Fruit fly (Drosophila melanogaster): ENCODE results near the gene CycY.

CycY gene

DNA sequence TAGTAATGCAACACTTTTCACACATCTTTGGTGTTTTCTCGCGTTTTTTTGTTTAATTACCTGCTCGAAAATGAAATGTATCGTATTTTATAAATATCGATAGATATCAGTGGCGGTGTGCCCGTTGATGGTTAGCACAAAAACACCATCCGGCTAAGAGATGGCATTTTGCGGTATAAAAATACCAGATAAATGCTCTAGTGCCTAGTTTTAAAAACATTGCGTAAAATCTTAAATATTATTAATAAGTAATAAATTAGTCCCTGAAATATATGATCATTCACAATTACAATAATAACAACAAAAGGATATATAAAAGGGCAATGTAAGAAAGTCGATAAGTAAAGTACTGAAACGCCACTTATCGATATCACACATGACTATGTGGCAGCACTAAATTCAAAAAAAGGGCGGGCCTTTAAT is at the start of gene CycY:
Gene CycY, minus strand, starts transcription at position 116 of the 423 bp plus-strand sequence.
- no peak for TF ChIP-seq ttk (optimal IDR thresholded peaks at IDR 0.05)
- no peak for TF ChIP-seq Sin3A (optimal IDR thresholded peaks at IDR 0.05)
- TF ChIP-seq insv (optimal IDR thresholded peaks at IDR 0.05): no peak
- TF ChIP-seq h (optimal IDR thresholded peaks at IDR 0.05): no peak
- no peak for TF ChIP-seq psq (optimal IDR thresholded peaks at IDR 0.05)
- TF ChIP-seq Myc (optimal IDR thresholded peaks at IDR 0.05): no peak

DNA sequence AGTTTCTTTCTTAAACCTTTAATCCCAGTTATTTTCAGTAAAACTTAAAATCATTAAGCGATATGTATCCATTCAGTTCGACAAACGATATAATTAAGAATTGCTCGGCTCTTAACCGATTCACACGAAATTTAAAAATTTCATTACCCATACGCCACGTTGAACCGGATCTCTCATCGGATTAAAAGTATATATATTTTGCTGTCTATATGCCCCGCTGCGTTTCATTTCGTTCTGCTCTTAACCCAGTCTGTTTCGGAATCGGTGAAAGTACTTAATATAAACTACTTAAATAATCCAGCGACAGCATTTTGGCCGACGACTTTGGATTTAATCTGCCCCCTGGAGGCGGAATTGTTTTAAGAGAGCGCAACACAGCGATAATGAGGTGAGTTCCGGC is 39.5 kb upstream of the CycY start, which contains the start of gene CG42751:
Gene CG42751, plus strand, starts transcription at position 301 of the 400 bp plus-strand sequence.
- no peak for TF ChIP-seq Myc (optimal IDR thresholded peaks at IDR 0.05)
- TF ChIP-seq psq (optimal IDR thresholded peaks at IDR 0.05): no peak
- TF ChIP-seq h (optimal IDR thresholded peaks at IDR 0.05): no peak
- TF ChIP-seq ttk (optimal IDR thresholded peaks at IDR 0.05): no peak
- no peak for TF ChIP-seq Sin3A (optimal IDR thresholded peaks at IDR 0.05)
- no peak for TF ChIP-seq insv (optimal IDR thresholded peaks at IDR 0.05)

DNA sequence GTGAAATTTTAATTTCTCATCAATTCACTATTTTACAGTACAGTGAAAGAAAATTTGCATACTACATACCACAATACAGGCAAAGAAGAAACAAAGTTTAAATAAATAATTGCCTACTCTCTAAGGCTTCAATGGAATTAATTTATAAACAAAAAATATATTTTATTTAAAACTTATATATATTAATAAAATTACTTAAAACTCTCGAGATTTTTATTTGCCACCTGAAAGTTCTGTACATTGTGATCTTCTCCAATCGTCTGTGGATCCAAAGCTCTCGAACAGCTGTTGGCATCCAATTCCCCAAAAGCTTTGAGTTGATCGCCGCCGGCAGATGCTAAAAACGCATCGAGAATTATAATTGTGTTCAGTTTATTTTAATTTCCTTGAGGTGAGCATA is 36.1 kb upstream of the CycY start, which contains the start of gene Mal-B2:
Gene Mal-B2, plus strand, starts transcription at position 301 of the 400 bp plus-strand sequence.
- TF ChIP-seq Myc (optimal IDR thresholded peaks at IDR 0.05) (no peak), Sin3A (optimal IDR thresholded peaks at IDR 0.05) (no peak)

DNA sequence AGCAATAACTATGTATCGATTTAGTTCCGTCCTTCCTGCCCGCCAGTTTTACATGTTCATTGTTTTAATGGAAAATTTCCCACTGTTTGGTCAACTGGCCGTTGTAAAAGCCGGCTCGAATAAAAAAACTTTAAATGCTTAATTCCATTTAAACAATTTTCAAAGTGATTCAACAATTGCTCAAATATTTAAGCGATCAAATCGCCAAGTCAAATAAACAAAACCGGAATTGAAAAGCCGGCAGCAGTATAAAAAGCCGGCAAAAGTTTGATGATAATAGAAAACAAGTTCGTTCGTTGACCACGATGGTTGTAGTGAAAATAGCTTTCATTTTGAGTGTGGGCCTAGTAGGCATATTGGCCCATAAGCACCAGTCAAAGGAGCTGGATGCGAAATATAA is 33.3 kb upstream of the CycY start, which contains the start of gene Mal-B1:
Gene Mal-B1, plus strand, starts transcription at position 301 of the 400 bp plus-strand sequence.
- TF ChIP-seq psq (optimal IDR thresholded peaks at IDR 0.05): no peak
- no peak for TF ChIP-seq ttk (optimal IDR thresholded peaks at IDR 0.05)
- no peak for TF ChIP-seq Sin3A (optimal IDR thresholded peaks at IDR 0.05)
- TF ChIP-seq insv (optimal IDR thresholded peaks at IDR 0.05): no peak
- no peak for TF ChIP-seq Myc (optimal IDR thresholded peaks at IDR 0.05)
- no peak for TF ChIP-seq h (optimal IDR thresholded peaks at IDR 0.05)

DNA sequence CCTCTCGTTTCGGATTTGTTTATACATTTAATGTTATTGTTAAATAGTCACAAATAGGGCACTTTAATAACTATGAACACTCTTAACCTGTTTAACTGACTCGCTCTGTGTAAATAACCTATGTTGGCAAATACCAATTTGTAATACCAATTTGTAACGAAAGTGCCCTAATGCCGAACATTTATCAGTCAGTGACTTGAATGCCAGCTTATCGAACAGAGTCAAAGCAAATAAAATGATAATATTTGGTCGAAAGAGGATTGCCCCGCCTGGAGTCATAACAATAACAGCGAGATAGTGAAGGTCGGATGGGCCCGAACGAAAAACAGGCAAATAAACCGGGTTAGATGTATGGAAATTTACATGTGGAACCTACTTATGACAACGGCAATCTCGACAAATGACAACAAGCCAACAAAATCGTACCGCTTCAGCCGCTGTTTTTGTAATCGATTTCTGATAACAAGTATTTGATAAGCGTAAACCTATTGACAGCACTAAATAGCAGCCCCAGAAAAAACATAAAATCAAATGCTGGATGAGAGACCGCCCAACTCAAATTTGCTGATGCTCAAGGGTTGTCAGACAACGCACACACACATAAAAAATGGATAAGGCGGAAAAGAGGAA is 31.7 kb upstream of the CycY start:
- TF ChIP-seq h (optimal IDR thresholded peaks at IDR 0.05): no peak
- TF ChIP-seq ttk (optimal IDR thresholded peaks at IDR 0.05): no peak
- no peak for TF ChIP-seq Sin3A (optimal IDR thresholded peaks at IDR 0.05)
- no peak for TF ChIP-seq insv (optimal IDR thresholded peaks at IDR 0.05)
- no peak for TF ChIP-seq psq (optimal IDR thresholded peaks at IDR 0.05)
- no peak for TF ChIP-seq Myc (optimal IDR thresholded peaks at IDR 0.05)

DNA sequence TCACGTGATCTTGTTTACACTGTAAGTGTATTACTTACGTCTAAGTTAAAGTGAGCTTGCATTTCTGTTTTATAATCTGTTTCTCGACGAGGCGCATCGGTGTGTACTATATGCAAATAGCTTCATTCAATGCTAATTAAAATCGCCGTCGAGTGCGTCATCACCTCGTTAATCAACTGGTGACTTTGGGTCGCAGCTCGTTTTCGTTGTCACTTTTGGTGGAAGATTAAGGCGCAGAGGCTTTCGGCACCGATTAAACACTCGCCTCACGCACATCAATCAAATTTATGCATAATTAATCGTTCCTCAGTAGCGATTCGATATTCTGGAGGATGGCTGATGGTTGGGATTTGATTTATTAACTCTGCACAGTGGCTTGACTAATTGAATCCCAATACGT is 30.7 kb upstream of the CycY start:
- TF ChIP-seq psq (optimal IDR thresholded peaks at IDR 0.05): no peak
- no peak for TF ChIP-seq insv (optimal IDR thresholded peaks at IDR 0.05)
- TF ChIP-seq Sin3A (optimal IDR thresholded peaks at IDR 0.05): no peak
- TF ChIP-seq Myc (optimal IDR thresholded peaks at IDR 0.05): no peak
- no peak for TF ChIP-seq ttk (optimal IDR thresholded peaks at IDR 0.05)
- no peak for TF ChIP-seq h (optimal IDR thresholded peaks at IDR 0.05)

DNA sequence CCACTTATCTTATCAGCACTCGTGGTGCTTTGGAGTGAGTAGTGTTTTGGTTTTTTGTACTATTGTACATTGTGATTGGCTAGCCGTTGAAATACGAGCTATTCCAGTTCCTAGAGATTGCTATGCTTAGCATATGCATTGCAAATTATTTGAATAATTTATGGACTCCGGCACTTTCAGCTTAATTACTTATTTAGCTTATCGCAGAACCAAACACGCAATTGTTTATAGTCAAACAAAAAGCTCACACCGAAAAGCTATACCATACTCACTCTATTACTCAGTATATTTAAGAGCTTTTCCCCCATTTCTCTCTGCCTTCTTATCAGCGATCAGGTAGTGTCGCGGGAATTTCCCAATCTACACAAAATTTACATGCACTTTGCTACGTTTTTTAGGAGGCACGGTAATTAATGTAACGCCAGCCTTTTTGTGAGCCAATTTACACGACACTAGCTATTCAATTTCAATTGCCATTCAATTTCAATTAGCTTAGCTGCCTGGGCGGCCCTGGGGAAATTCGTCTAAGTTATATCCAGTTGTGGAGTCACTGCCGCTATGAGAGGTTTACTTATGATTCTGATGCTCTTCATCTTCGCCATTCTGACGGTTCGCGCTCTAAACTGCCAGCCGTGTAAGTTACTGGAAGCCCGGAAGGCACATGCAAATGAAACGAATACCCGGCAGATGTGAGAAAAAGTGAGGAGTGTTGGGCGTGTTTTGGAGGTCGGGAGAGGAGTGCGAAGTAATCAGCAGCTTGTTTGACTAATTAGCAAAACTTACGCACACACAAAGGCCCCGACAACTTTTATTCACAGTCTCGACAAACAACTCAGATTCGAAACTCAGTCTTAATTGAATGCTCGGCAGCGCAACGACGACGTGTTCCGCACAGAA is 29.0 kb upstream of the CycY start, which contains the start of the genes CG44008, CG14933, CG46426 and CG42486:
Gene CG44008, minus strand, starts transcription at position 155 of the 897 bp plus-strand sequence.
Gene CG14933, plus strand, starts transcription at position 538 of the 897 bp plus-strand sequence.
Gene CG46426, plus strand, starts transcription at position 538 of the 897 bp plus-strand sequence.
Gene CG42486, plus strand, starts transcription at position 847 of the 897 bp plus-strand sequence.
- no peak for TF ChIP-seq psq (optimal IDR thresholded peaks at IDR 0.05)
- TF ChIP-seq ttk (optimal IDR thresholded peaks at IDR 0.05): no peak
- TF ChIP-seq Sin3A (optimal IDR thresholded peaks at IDR 0.05): no peak
- no peak for TF ChIP-seq insv (optimal IDR thresholded peaks at IDR 0.05)
- no peak for TF ChIP-seq Myc (optimal IDR thresholded peaks at IDR 0.05)
- no peak for TF ChIP-seq h (optimal IDR thresholded peaks at IDR 0.05)

DNA sequence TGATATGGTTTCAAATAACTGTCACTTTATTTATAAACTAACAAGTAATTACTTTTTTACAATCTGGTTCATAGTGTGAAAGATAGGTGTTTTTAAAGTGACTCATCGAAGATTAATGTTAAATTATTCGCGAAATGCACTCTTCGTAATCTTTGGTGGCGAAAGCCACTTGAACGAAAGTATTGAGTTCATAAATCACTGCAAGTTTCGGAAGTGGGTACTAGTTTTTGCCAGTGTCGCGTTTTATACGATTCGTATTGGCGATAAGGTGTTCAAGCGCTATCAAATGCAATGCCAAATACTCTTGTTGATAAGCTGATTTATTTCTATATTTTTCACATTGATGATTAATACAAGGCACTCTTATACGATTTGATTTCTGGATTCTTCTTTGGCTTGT is 28.0 kb upstream of the CycY start:
- no peak for TF ChIP-seq psq (optimal IDR thresholded peaks at IDR 0.05)

DNA sequence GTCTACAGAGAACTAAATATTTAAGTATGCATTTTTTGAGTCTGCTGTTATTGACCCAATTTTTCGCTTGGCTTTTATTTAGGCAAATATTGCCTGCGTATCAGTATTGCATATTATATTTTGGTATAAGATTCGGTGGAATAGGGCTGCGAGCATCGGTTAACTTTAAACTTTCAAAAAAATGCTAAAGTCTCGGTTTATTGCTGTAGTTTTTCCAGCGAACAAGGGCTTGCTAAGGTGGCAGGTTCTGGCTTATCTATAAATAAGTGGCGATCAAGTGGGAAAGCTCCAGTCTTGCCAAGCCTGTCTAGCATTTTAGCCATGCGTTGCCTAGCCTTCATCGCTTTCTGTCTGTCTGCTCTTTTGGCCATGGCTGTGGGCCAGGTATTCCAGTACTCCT is 26.8 kb upstream of the CycY start, which contains the start of gene CG31704:
Gene CG31704, plus strand, starts transcription at position 301 of the 400 bp plus-strand sequence.
- TF ChIP-seq h (optimal IDR thresholded peaks at IDR 0.05): no peak
- no peak for TF ChIP-seq psq (optimal IDR thresholded peaks at IDR 0.05)
- no peak for TF ChIP-seq Myc (optimal IDR thresholded peaks at IDR 0.05)
- TF ChIP-seq insv (optimal IDR thresholded peaks at IDR 0.05): no peak
- TF ChIP-seq Sin3A (optimal IDR thresholded peaks at IDR 0.05): no peak
- TF ChIP-seq ttk (optimal IDR thresholded peaks at IDR 0.05): no peak

DNA sequence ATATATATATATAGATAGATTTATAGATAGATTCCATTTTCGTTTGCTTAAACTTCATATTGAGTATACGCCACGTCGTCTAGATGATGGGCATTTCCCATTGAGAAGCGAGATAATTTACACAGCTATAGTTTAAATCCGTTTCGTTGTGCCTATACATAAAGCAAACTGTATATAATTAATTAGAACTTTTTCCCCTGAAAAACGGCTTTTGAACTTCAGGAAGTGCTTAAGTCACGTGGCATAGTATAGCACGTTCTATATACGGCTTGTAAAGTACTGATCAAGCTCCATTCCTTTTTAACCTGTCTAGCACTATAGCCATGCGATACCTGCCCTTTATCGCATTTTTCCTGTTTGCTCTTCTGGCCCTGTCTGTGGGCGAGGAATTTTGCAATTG is 26.0 kb upstream of the CycY start, which contains the start of gene Sfp33A3:
Gene Sfp33A3, plus strand, starts transcription at position 301 of the 400 bp plus-strand sequence.
- TF ChIP-seq ttk (optimal IDR thresholded peaks at IDR 0.05) (no peak), h (optimal IDR thresholded peaks at IDR 0.05) (no peak), psq (optimal IDR thresholded peaks at IDR 0.05) (no peak), Sin3A (optimal IDR thresholded peaks at IDR 0.05) (no peak), insv (optimal IDR thresholded peaks at IDR 0.05) (no peak), Myc (optimal IDR thresholded peaks at IDR 0.05) (no peak)

DNA sequence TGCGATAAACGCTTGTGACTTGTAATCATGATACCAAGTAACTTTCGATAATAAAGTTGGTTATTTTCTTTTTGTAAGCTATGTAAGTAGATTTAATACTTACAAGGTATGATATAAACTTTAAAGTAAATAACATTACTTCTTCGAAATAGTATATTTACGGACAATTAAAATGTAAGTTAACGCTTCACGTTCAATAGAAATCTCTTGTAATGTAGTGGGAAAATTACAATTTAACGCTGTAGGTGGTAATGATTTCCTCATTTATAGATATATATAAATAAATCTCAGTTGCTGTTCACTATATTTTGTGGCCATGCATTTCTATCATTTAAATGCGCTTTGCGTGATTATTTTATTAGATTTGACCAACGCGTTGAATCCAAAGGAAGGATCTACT is 23.8 kb upstream of the CycY start, which contains the start of gene Sfp33A2:
Gene Sfp33A2, plus strand, starts transcription at position 301 of the 400 bp plus-strand sequence.
- TF ChIP-seq ttk (optimal IDR thresholded peaks at IDR 0.05): no peak
- no peak for TF ChIP-seq h (optimal IDR thresholded peaks at IDR 0.05)
- TF ChIP-seq insv (optimal IDR thresholded peaks at IDR 0.05): no peak
- no peak for TF ChIP-seq psq (optimal IDR thresholded peaks at IDR 0.05)
- no peak for TF ChIP-seq Myc (optimal IDR thresholded peaks at IDR 0.05)

DNA sequence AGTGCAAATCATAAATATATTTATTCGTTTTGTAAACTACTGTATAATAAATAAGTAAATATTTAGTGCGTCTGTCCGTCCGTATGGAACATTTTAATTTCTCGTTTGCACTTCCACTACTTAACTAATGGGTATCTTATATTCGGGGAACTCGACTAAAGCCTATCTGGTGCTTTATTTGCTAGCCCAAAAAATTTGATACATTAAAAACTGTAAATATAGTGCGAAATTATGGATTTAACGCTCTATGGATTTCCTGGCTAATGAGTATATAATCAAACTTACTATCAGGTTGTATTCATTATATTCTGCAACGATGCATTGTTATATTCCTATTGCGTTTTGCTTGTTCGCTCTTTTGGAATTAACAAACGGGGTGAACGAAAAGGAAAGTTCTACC is 23.4 kb upstream of the CycY start, which contains the start of gene Sfp33A4:
Gene Sfp33A4, plus strand, starts transcription at position 301 of the 400 bp plus-strand sequence.
- no peak for TF ChIP-seq Myc (optimal IDR thresholded peaks at IDR 0.05)
- no peak for TF ChIP-seq Sin3A (optimal IDR thresholded peaks at IDR 0.05)
- no peak for TF ChIP-seq ttk (optimal IDR thresholded peaks at IDR 0.05)
- no peak for TF ChIP-seq h (optimal IDR thresholded peaks at IDR 0.05)
- TF ChIP-seq psq (optimal IDR thresholded peaks at IDR 0.05): no peak
- TF ChIP-seq insv (optimal IDR thresholded peaks at IDR 0.05): no peak

Data from Kc167 (cell line).